Worm (Caenorhabditis elegans) whole organism, mixed stage, embryonic: ENCODE measurements around the gene daf-2.

Source experiments
- M03D4.4 ChIP-seq: sonication (generic microtip); optimal IDR thresholded peaks from 2 replicates; lab custom pipeline; 2017; ENCODE audit warnings: mild to moderate bottlenecking, missing genetic modification characterization, missing compliant biosample characterization
- ceh-83 ChIP-seq: fragments of 200-800 bp; sonication (Bioruptor generic); optimal IDR thresholded peaks from 2 replicates; lab custom pipeline; 2018; ENCODE audit warnings: mild to moderate bottlenecking, missing genetic modification characterization, missing compliant biosample characterization
- ces-1 ChIP-seq: fragments of 150-350 bp; optimal IDR thresholded peaks from 2 replicates; lab custom pipeline; 2014; ENCODE audit warnings: missing biosample characterization, missing genetic modification reagents, missing genetic modification characterization
- lin-13 ChIP-seq: fragments of 150-350 bp; optimal IDR thresholded peaks from 2 replicates; lab custom pipeline; 2014; ENCODE audit warnings: missing biosample characterization, missing genetic modification characterization
- nhr-76 ChIP-seq: sonication (generic microtip); optimal IDR thresholded peaks from 2 replicates; lab custom pipeline; 2017; ENCODE audit warnings: missing biosample characterization, missing genetic modification characterization
- unc-39 ChIP-seq: fragments of 150-350 bp; optimal IDR thresholded peaks from 2 replicates; lab custom pipeline; 2014; ENCODE audit warnings: missing biosample characterization, missing genetic modification characterization
- unc-62 ChIP-seq: fragments of 150-350 bp; optimal IDR thresholded peaks from 2 replicates; lab custom pipeline; 2014; ENCODE audit warnings: missing biosample characterization, missing genetic modification reagents, missing genetic modification characterization

DNA sequence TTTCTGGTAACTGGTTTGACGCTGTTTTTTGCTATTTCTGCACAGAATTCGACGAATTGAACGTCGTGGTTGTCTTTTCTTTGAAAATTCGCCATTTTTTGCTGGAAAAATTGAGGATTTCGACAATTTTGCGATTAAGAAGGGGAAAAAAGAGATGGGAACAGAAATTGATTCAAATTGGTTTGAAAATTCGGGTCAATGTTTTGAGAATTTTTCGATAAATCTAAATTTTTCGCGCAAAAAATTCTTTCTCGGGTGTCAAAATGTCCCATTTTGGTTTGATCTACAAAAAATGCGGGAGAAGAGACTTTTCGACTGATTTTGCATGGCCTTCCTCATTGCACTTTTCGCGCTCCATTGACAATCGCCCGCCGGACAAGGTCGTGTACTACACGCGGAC is 75.1 kb downstream of the daf-2 start, which contains the start of gene H05C05.2:
- TF ChIP-seq unc-62 (GFP tag; lab: Kevin White, UChicago): no peak
- TF ChIP-seq lin-13 (tag; lab: Kevin White, UChicago): no peak
- TF ChIP-seq unc-39 (tag; lab: Kevin White, UChicago): no peak
- TF ChIP-seq ces-1 (GFP tag; lab: Kevin White, UChicago): no peak
- TF ChIP-seq ceh-83 (GFP tag; lab: Kevin White, UChicago): no peak
- no peak for TF ChIP-seq M03D4.4 (tag; lab: Kevin White, UChicago)
- no peak for TF ChIP-seq nhr-76
